Worm (Caenorhabditis elegans) whole organism, L4/young adult: ENCODE data around the gene B0393.9.
A peak's percentile ranks its signal among the peaks of the same experiment; 100 is the strongest.
"Not testable (repeated sequence)": the region's sequence is repeated elsewhere in the genome, so short reads cannot be mapped to it uniquely, and the experiment has no call there.

Experiments used
- W03F9.2 ChIP-seq: fragments of 150-350 bp; optimal IDR thresholded peaks from 2 replicates; lab custom pipeline; 2014; ENCODE audit warnings: missing biosample characterization, missing genetic modification characterization
- dao-5 ChIP-seq: sonication (generic microtip); optimal IDR thresholded peaks from 2 replicates; lab custom pipeline; 2016; ENCODE audit warnings: missing genotype, missing genetic modification characterization, moderate library complexity, missing compliant biosample characterization
- him-1 ChIP-seq: sonication (generic microtip); optimal IDR thresholded peaks from 2 replicates; lab custom pipeline; 2016; ENCODE audit warnings: missing genotype, missing genetic modification reagents, missing genetic modification characterization, missing compliant biosample characterization

Gene B0393.9

ce11 chrIII:4792560-4793136 is 12.7 kb upstream of the B0393.9 start, which contains the start of gene mip-1:
Gene mip-1, plus strand, starts transcription at chrIII:4793086.
- TF ChIP-seq W03F9.2 (tag; lab: Kevin White, UChicago) (no peak), dao-5 (tag; lab: Kevin White, UChicago) (no peak), him-1 (no peak)

ce11 chrIII:4785714-4786113 is 5.8 kb upstream of the B0393.9 start, which contains the start of gene mel-28:
Gene mel-28, plus strand, starts transcription at chrIII:4786080.
- TF ChIP-seq dao-5 (tag; lab: Kevin White, UChicago) = no peak
- TF ChIP-seq W03F9.2 (tag; lab: Kevin White, UChicago) = no peak
- TF ChIP-seq him-1 = no peak

- TF ChIP-seq W03F9.2 (tag; lab: Kevin White, UChicago); dao-5 (tag; lab: Kevin White, UChicago); him-1: not testable (repeated sequence)
Observed at ce11 chrIII:4785131-4785530, 5.2 kb upstream of the B0393.9 start, which contains the start of gene enu-3.2. Gene enu-3.2, minus strand, starts transcription at chrIII:4785235.

- TF ChIP-seq dao-5 (tag; lab: Kevin White, UChicago); him-1; W03F9.2 (tag; lab: Kevin White, UChicago): not testable (repeated sequence)
Observed at ce11 chrIII:4781937-4782576, 2.1 kb upstream of the B0393.9 start, which contains the start of the genes gex-5 and C38D4.10. Gene gex-5, minus strand, starts transcription at chrIII:4781987. Gene C38D4.10, plus strand, starts transcription at chrIII:4782526.

ce11 chrIII:4778003-4778402 is 2.0 kb downstream of the B0393.9 start, which contains the start of gene B0393.7:
Gene B0393.7, minus strand, starts transcription at chrIII:4778103.
- no peak for TF ChIP-seq dao-5 (tag; lab: Kevin White, UChicago)
- TF ChIP-seq W03F9.2 (tag; lab: Kevin White, UChicago) = no peak
- no peak for TF ChIP-seq him-1

- TF ChIP-seq him-1 (no peak), dao-5 (tag; lab: Kevin White, UChicago) (no peak), W03F9.2 (tag; lab: Kevin White, UChicago) (no peak)
Observed at ce11 chrIII:4767869-4768645, 11.9 kb downstream of the B0393.9 start.

- no peak for TF ChIP-seq him-1
- no peak for TF ChIP-seq dao-5 (tag; lab: Kevin White, UChicago)
Observed at ce11 chrIII:4766842-4767241, 13.1 kb downstream of the B0393.9 start.

- TF ChIP-seq him-1 (no peak), W03F9.2 (tag; lab: Kevin White, UChicago) (no peak), dao-5 (tag; lab: Kevin White, UChicago) (no peak)
Observed at ce11 chrIII:4765474-4765873, 14.5 kb downstream of the B0393.9 start, which contains the start of gene B0393.5. Gene B0393.5, plus strand, starts transcription at chrIII:4765774.

- TF ChIP-seq W03F9.2 (tag; lab: Kevin White, UChicago) (no peak), him-1 (no peak), dao-5 (tag; lab: Kevin White, UChicago) (no peak)
Observed at ce11 chrIII:4763509-4763908, 16.4 kb downstream of the B0393.9 start, which contains the start of gene B0393.4. Gene B0393.4, minus strand, starts transcription at chrIII:4763609.

ce11 chrIII:4762846-4763245 is 17.1 kb downstream of the B0393.9 start:
- TF ChIP-seq dao-5 (tag; lab: Kevin White, UChicago) (no peak), him-1 (no peak), W03F9.2 (tag; lab: Kevin White, UChicago) (no peak)

- peak; percentile 91 for TF ChIP-seq W03F9.2 (tag; lab: Kevin White, UChicago)
- peak; percentile 77 for TF ChIP-seq him-1
- TF ChIP-seq dao-5 (tag; lab: Kevin White, UChicago) = no peak
Observed at ce11 chrIII:4756983-4757382, 23.0 kb downstream of the B0393.9 start, which contains the start of gene fbxl-2. Gene fbxl-2, plus strand, starts transcription at chrIII:4757260.

- TF ChIP-seq him-1 (no peak), W03F9.2 (tag; lab: Kevin White, UChicago) (peak; percentile 91)
Observed at ce11 chrIII:4754001-4754561, 25.9 kb downstream of the B0393.9 start, which contains the start of the genes rps-0 and rbg-3. Gene rps-0, minus strand, starts transcription at chrIII:4754051. Gene rbg-3, plus strand, starts transcription at chrIII:4754424.

- no peak for TF ChIP-seq him-1
- no peak for TF ChIP-seq W03F9.2 (tag; lab: Kevin White, UChicago)
- TF ChIP-seq dao-5 (tag; lab: Kevin White, UChicago) = no peak
Observed at ce11 chrIII:4748666-4749065, 31.3 kb downstream of the B0393.9 start.
